Fruit fly (Drosophila melanogaster) whole organism, embryonic: ENCODE results near the gene Sgt1.

Source experiments
- CG10274 ChIP-seq: fragments of 200-800 bp; sonication (Bioruptor generic); optimal IDR thresholded peaks from 3 replicates; lab custom pipeline; 2017; ENCODE audit warnings: missing biosample characterization, mild to moderate bottlenecking, missing genetic modification characterization
- CG10431 ChIP-seq: fragments of 200-800 bp; sonication (Bioruptor generic); optimal IDR thresholded peaks from 3 replicates; lab custom pipeline; 2018; ENCODE audit warnings: missing biosample characterization, mild to moderate bottlenecking, missing genetic modification characterization
- CG12071 ChIP-seq: fragments of 200-800 bp; sonication (Bioruptor generic); optimal IDR thresholded peaks from 3 replicates; lab custom pipeline; 2018; ENCODE audit warnings: missing biosample characterization, mild to moderate bottlenecking, missing genetic modification characterization
- CG17328 ChIP-seq: fragments of 200-800 bp; sonication (Bioruptor generic); IDR thresholded peaks from 2 replicates; pipeline ENCODE4 v1.3.6; 2022; ENCODE audit warnings: missing biosample characterization, missing genetic modification characterization
- CG2199 ChIP-seq: fragments of 200-800 bp; sonication (Bioruptor generic); IDR thresholded peaks from 3 replicates; pipeline ENCODE4 v1.3.6; 2022; ENCODE audit warnings: missing biosample characterization, missing genetic modification characterization
- CG31365 ChIP-seq: fragments of 200-800 bp; sonication (Bioruptor generic); optimal IDR thresholded peaks from 2 replicates; lab custom pipeline; 2018; ENCODE audit warnings: missing biosample characterization, mild to moderate bottlenecking, missing genetic modification characterization
- CG3281 ChIP-seq: fragments of 200-800 bp; sonication (Bioruptor generic); optimal IDR thresholded peaks from 3 replicates; lab custom pipeline; 2017; ENCODE audit warnings: missing biosample characterization, mild to moderate bottlenecking, missing genetic modification characterization
- CG34376 ChIP-seq: fragments of 200-800 bp; sonication (Bioruptor generic); optimal IDR thresholded peaks from 2 replicates; lab custom pipeline; 2018; ENCODE audit warnings: missing biosample characterization, mild to moderate bottlenecking, missing genetic modification characterization
- CG4282 ChIP-seq: fragments of 200-800 bp; sonication (Bioruptor generic); optimal IDR thresholded peaks from 2 replicates; lab custom pipeline; 2016; ENCODE audit warnings: missing biosample characterization, missing genetic modification characterization
- CG5245 ChIP-seq: fragments of 200-800 bp; sonication (Bioruptor generic); optimal IDR thresholded peaks from 3 replicates; lab custom pipeline; 2016; ENCODE audit warnings: missing biosample characterization, missing genetic modification characterization
- CG5953 ChIP-seq: fragments of 200-800 bp; sonication (Bioruptor generic); IDR thresholded peaks from 2 replicates; pipeline ENCODE4 v1.3.6; 2022; ENCODE audit warnings: missing biosample characterization, missing genetic modification characterization
- CG6765 ChIP-seq: fragments of 200-800 bp; sonication (Bioruptor generic); optimal IDR thresholded peaks from 3 replicates; lab custom pipeline; 2017; ENCODE audit warnings: missing biosample characterization, mild to moderate bottlenecking, missing genetic modification characterization
- CG6813 ChIP-seq: fragments of 200-800 bp; sonication (Bioruptor generic); optimal IDR thresholded peaks from 2 replicates; lab custom pipeline; 2017; ENCODE audit warnings: missing biosample characterization, missing genetic modification characterization, mild to moderate bottlenecking, moderate library complexity, missing genetic modification reagents
- CG7928 ChIP-seq: fragments of 200-800 bp; sonication (Bioruptor generic); optimal IDR thresholded peaks from 2 replicates; lab custom pipeline; 2017; ENCODE audit warnings: missing biosample characterization, mild to moderate bottlenecking, missing genetic modification characterization
- CTCF ChIP-seq: fragments of 200-800 bp; sonication (Bioruptor generic); optimal IDR thresholded peaks from 2 replicates; lab custom pipeline; 2017; ENCODE audit warnings: missing biosample characterization, mild to moderate bottlenecking, missing genetic modification characterization, moderate library complexity
- Ets97D ChIP-seq: fragments of 200-800 bp; sonication (Bioruptor generic); optimal IDR thresholded peaks from 3 replicates; lab custom pipeline; 2016; ENCODE audit warnings: missing biosample characterization, missing genetic modification characterization
- GATAe ChIP-seq: fragments of 200-800 bp; sonication (Bioruptor generic); conservative IDR thresholded peaks from 2 replicates; pipeline ENCODE4 v1.3.6; 2022; ENCODE audit warnings: missing biosample characterization, missing genetic modification characterization
- HLHmδ ChIP-seq: fragments of 200-800 bp; sonication (Bioruptor generic); optimal IDR thresholded peaks from 2 replicates; lab custom pipeline; 2018; ENCODE audit warnings: missing biosample characterization, mild to moderate bottlenecking, missing genetic modification characterization, moderate library complexity
- Lpt ChIP-seq: fragments of >200 bp; optimal IDR thresholded peaks from 2 replicates; lab custom pipeline; 2018; ENCODE audit warnings: missing biosample characterization, missing genetic modification characterization
- MESR4 ChIP-seq: fragments of 200-800 bp; sonication (Bioruptor generic); optimal IDR thresholded peaks from 2 replicates; lab custom pipeline; 2018; ENCODE audit warnings: missing biosample characterization, mild to moderate bottlenecking, missing genetic modification characterization, moderate library complexity
- Mad ChIP-seq: fragments of 200-800 bp; sonication (Bioruptor generic); optimal IDR thresholded peaks from 2 replicates; lab custom pipeline; 2016; ENCODE audit warnings: missing biosample characterization, missing genetic modification characterization
- NK7.1 ChIP-seq: fragments of 200-800 bp; sonication (Bioruptor generic); optimal IDR thresholded peaks from 3 replicates; lab custom pipeline; 2016; ENCODE audit warnings: missing biosample characterization, missing genetic modification characterization
- NfI ChIP-seq: fragments of 200-800 bp; sonication (Bioruptor generic); optimal IDR thresholded peaks from 3 replicates; lab custom pipeline; 2018; ENCODE audit warnings: missing biosample characterization, mild to moderate bottlenecking, missing genetic modification characterization, moderate library complexity
- Ptx1 ChIP-seq: fragments of 200-800 bp; sonication (Bioruptor generic); IDR thresholded peaks from 2 replicates; pipeline ENCODE4 v1.3.6; 2022; ENCODE audit warnings: missing biosample characterization, missing genetic modification characterization
- Sry-δ ChIP-seq: fragments of 200-800 bp; sonication (Bioruptor generic); optimal IDR thresholded peaks from 2 replicates; lab custom pipeline; 2016; ENCODE audit warnings: missing biosample characterization, missing genetic modification characterization
- amos ChIP-seq: fragments of 200-800 bp; sonication (Bioruptor generic); IDR thresholded peaks from 2 replicates; pipeline ENCODE4 v1.3.6; 2022; ENCODE audit warnings: missing biosample characterization, missing genetic modification characterization; ENCODE audit not compliant: partially characterized antibody
- ara ChIP-seq: fragments of 200-800 bp; sonication (Bioruptor generic); IDR thresholded peaks from 2 replicates; pipeline ENCODE4 v1.3.6; 2022; ENCODE audit warnings: missing biosample characterization, missing genetic modification characterization
- br ChIP-seq: fragments of >200 bp; optimal IDR thresholded peaks from 2 replicates; lab custom pipeline; 2017
- btn ChIP-seq: fragments of 200-800 bp; sonication (Bioruptor generic); optimal IDR thresholded peaks from 2 replicates; lab custom pipeline; 2016; ENCODE audit warnings: missing biosample characterization, missing genetic modification characterization
- ci ChIP-seq: fragments of 200-800 bp; sonication (Bioruptor generic); IDR thresholded peaks from 3 replicates; pipeline ENCODE4 v1.3.6; 2022; ENCODE audit warnings: missing biosample characterization, missing genetic modification characterization
- corto ChIP-seq: fragments of 200-800 bp; sonication (Bioruptor generic); optimal IDR thresholded peaks from 2 replicates; lab custom pipeline; 2016; ENCODE audit warnings: missing biosample characterization, mild to moderate bottlenecking, missing genetic modification characterization, moderate library complexity
- en ChIP-seq: fragments of 200-800 bp; sonication (Bioruptor generic); optimal IDR thresholded peaks from 2 replicates; lab custom pipeline; 2016; ENCODE audit warnings: missing biosample characterization, missing genetic modification characterization
- exex ChIP-seq: fragments of 200-800 bp; sonication (Bioruptor generic); optimal IDR thresholded peaks from 4 replicates; lab custom pipeline; 2018; ENCODE audit warnings: missing biosample characterization, mild to moderate bottlenecking, missing genetic modification characterization, moderate library complexity
- hbn ChIP-seq: fragments of 200-800 bp; sonication (Bioruptor generic); IDR thresholded peaks from 2 replicates; pipeline ENCODE4 v1.3.6; 2022; ENCODE audit warnings: missing biosample characterization, missing genetic modification characterization; ENCODE audit not compliant: partially characterized antibody
- her ChIP-seq: fragments of 200-800 bp; sonication (Bioruptor generic); optimal IDR thresholded peaks from 2 replicates; lab custom pipeline; 2016; ENCODE audit warnings: missing biosample characterization, missing genetic modification characterization
- hth ChIP-seq: fragments of >200 bp; optimal IDR thresholded peaks from 2 replicates; lab custom pipeline; 2017; ENCODE audit warnings: inconsistent platforms
- ken ChIP-seq: fragments of 200-800 bp; sonication (Bioruptor generic); IDR thresholded peaks from 3 replicates; pipeline ENCODE4 v1.3.6; 2022; ENCODE audit warnings: missing biosample characterization, missing genetic modification characterization
- lilli ChIP-seq: fragments of 200-800 bp; sonication (Bioruptor generic); optimal IDR thresholded peaks from 3 replicates; lab custom pipeline; 2016; ENCODE audit warnings: missing biosample characterization, missing genetic modification characterization
- lmd ChIP-seq: fragments of 200-800 bp; sonication (Bioruptor generic); IDR thresholded peaks from 2 replicates; pipeline ENCODE4 v1.3.6; 2022; ENCODE audit warnings: missing biosample characterization, missing genetic modification characterization
- odd ChIP-seq: fragments of 200-800 bp; sonication (Bioruptor generic); optimal IDR thresholded peaks from 2 replicates; lab custom pipeline; 2017; ENCODE audit warnings: missing biosample characterization, mild to moderate bottlenecking, missing genetic modification characterization
- salm ChIP-seq: fragments of 200-800 bp; sonication (Bioruptor generic); optimal IDR thresholded peaks from 2 replicates; lab custom pipeline; 2018; ENCODE audit warnings: missing biosample characterization, mild to moderate bottlenecking, missing genetic modification characterization
- sens ChIP-seq: fragments of 200-800 bp; sonication (Bioruptor generic); peaks from one replicate; lab custom pipeline; 2016; ENCODE audit warnings: missing biosample characterization, missing genetic modification characterization
- sens-2 ChIP-seq: fragments of 200-800 bp; sonication (Bioruptor generic); IDR thresholded peaks from 2 replicates; pipeline ENCODE4 v1.3.6; 2022; ENCODE audit warnings: missing biosample characterization, missing genetic modification characterization
- tap ChIP-seq: fragments of 200-800 bp; optimal IDR thresholded peaks from 3 replicates; lab custom pipeline; 2019; ENCODE audit warnings: missing biosample characterization, mild to moderate bottlenecking, missing genetic modification characterization, moderate library complexity
- zen2 ChIP-seq: fragments of 200-800 bp; sonication (Bioruptor generic); IDR thresholded peaks from 3 replicates; pipeline ENCODE4 v1.3.6; 2022; ENCODE audit warnings: missing biosample characterization, missing genetic modification characterization; ENCODE audit not compliant: partially characterized antibody

Gene Sgt1

dm6 chr3R:8300928-8301752, 3.9 kb downstream of the Sgt1 start, which contains the start of the genes CG9626 and mRpL1 (continued):
- TF ChIP-seq sens-2 (GFP tag; lab: Robert Waterston, UW), result no peak
- no peak for TF ChIP-seq CG6765 (GFP tag; lab: Kevin White, UChicago)
- no peak for TF ChIP-seq her
- no peak for TF ChIP-seq CG10431
- peak; percentile 82 for TF ChIP-seq CTCF (GFP tag; lab: Kevin White, UChicago)
- no peak for TF ChIP-seq CG10274 (GFP tag; lab: Kevin White, UChicago)
- TF ChIP-seq CG7928, result peak; percentile 19
- TF ChIP-seq en, result no peak
- TF ChIP-seq Lpt (GFP tag; lab: Kevin White, UChicago), result no peak
- no peak for TF ChIP-seq CG17328 (GFP tag; lab: Robert Waterston, UW)
- TF ChIP-seq Sry-δ (GFP tag; lab: Kevin White, UChicago), result peak; percentile 69
- no peak for TF ChIP-seq NK7.1 (GFP tag; lab: Kevin White, UChicago)
- no peak for TF ChIP-seq HLHmδ (GFP tag; lab: Kevin White, UChicago)
- no peak for TF ChIP-seq CG4282 (GFP tag; lab: Kevin White, UChicago)

DNA sequence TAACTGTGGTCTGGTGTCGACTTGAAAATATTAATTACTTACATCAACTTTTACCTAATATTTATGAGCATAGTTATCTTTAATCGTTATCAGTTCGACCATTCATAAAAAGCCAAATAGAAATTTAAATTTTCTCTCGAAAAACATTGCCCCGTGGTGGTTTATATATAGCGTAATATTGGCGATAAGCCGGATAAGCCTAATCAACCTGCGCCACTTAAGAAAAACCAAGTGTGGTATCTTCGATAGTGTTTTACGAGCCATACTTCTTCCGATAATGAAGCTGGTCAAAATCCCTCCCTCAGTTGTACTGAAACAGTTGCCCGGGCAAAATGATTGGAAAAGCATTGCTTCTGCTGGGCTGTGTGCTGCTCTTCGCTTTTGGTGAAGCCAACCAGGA, 13.0 kb downstream of the Sgt1 start, which contains the start of gene CG31463:
TSS of gene CG31463 (plus strand) at position 302 of the 400 bp plus-strand sequence.
- TF ChIP-seq CG12071 (GFP tag; lab: Kevin White, UChicago) (no peak), exex (peak; percentile 81), GATAe (GFP tag; lab: Robert Waterston, UW) (0 out of 2 replicates have a peak, but pooled peaks have one; percentile 11), lmd (no peak), CG34376 (peak; percentile 61), ara (GFP tag; lab: Robert Waterston, UW) (no peak), CG31365 (no peak), hth (lab: Kevin White, UChicago) (no peak)

dm6 chr3R:8290940-8291339, 14.1 kb downstream of the Sgt1 start, which contains the start of gene CG31464:
Gene CG31464 (plus strand): TSS chr3R:8291240.
- TF ChIP-seq lmd (no peak), sens (GFP tag; lab: Kevin White, UChicago) (peak; percentile 33)

DNA sequence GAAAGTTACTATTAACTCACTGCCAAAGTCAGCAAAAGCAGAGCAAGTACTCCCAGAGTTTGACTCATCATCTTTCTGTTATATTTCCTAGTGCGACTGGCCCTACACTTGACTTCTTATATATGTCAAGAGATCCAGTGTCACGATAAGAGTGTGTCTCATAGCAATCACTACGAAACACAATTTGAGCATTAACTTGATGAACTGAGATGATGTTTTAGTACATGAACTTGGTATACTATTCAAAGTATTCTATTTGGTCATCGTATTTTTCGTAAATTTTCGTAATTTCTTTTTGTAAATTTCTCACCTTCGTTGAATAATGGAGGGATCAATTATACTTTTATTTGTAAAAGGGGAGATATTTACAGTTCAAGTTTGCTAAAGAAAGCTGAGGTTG, 14.6 kb downstream of the Sgt1 start, which contains the start of gene CG11672:
TSS of gene CG11672 (minus strand) at position 101 of the 400 bp plus-strand sequence.
- TF ChIP-seq zen2, result 0 out of 3 replicates have a peak, but pooled peaks have one; percentile 10
- TF ChIP-seq corto (GFP tag; lab: Kevin White, UChicago), result no peak

DNA sequence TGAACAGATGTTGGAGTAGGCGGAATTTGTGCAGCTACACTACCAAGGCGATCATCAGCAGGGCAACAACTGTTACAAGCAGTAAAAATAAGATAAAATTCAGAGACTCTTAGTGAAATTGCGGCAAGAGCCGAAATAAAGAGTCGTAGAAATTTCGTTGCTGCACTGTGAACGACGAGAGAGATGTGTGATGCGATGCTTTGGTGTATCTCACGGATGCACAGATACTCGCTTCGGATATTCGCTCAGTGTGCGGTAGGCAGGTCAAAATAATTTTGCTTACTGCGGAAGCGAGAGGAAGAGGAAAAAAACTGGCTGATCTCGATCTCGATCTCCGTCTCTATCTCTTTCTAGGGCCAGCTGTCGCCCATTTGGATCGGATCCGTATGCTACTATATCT, 16.3 kb downstream of the Sgt1 start:
- TF ChIP-seq CG5245 (GFP tag; lab: Kevin White, UChicago) (no peak), btn (GFP tag; lab: Kevin White, UChicago) (no peak), Mad (no peak), CG2199 (0 out of 3 replicates have a peak, but pooled peaks have one; percentile 38), hbn (GFP tag; lab: Robert Waterston, UW) (no peak), br (lab: Kevin White, UChicago) (no peak), CG5953 (GFP tag; lab: Robert Waterston, UW) (no peak), NfI (GFP tag; lab: Kevin White, UChicago) (no peak), ken (no peak), CG34376 (no peak), tap (no peak), MESR4 (GFP tag; lab: Kevin White, UChicago) (no peak), CG6813 (GFP tag; lab: Kevin White, UChicago) (no peak), lilli (no peak), amos (GFP tag; lab: Robert Waterston, UW) (peak; percentile 31; the same call in 1 of the 2 replicates), Ptx1 (GFP tag; lab: Robert Waterston, UW) (0 out of 2 replicates have a peak, but pooled peaks have one; percentile 14), ci (peak; percentile 30; the same call in 1 of the 3 replicates), salm (tag; lab: Kevin White, UChicago) (no peak), Ets97D (GFP tag; lab: Kevin White, UChicago) (no peak), CG3281 (GFP tag; lab: Kevin White, UChicago) (no peak), odd (no peak)
